Worm (Caenorhabditis elegans) whole organism, L1 larva: ENCODE data around the gene T27A8.3.

ENCODE experiments used
- alr-1 ChIP-seq: fragments of 200-800 bp; sonication (Bioruptor generic); optimal IDR thresholded peaks from 2 replicates; lab custom pipeline; 2018; ENCODE audit warnings: borderline replicate concordance, mild to moderate bottlenecking, missing genetic modification characterization, missing compliant biosample characterization
- ztf-4 ChIP-seq: fragments of 150-350 bp; optimal IDR thresholded peaks from 2 replicates; lab custom pipeline; 2014; ENCODE audit warnings: missing biosample characterization, missing genetic modification characterization

- TF ChIP-seq ztf-4 (tag; lab: Kevin White, UChicago) = no peak
- no peak for TF ChIP-seq alr-1 (tag; lab: Kevin White, UChicago)
Observed at ce11 chrX:16055245-16055644, 7.2 kb upstream of the T27A8.3 start, which contains the start of gene T27A8.7.
